Fruit fly (Drosophila melanogaster) whole organism, prepupa: ENCODE measurements around the gene CG12883.

Source experiments
- CG11762 ChIP-seq: fragments of 200-800 bp; sonication (Bioruptor generic); optimal IDR thresholded peaks from 3 replicates; lab custom pipeline; 2016; ENCODE audit warnings: missing biosample characterization, missing genetic modification characterization; ENCODE audit not compliant: insufficient read depth
- CG31627 ChIP-seq: fragments of 200-800 bp; sonication (Bioruptor generic); optimal IDR thresholded peaks from 3 replicates; lab custom pipeline; 2016; ENCODE audit warnings: missing biosample characterization, missing genetic modification characterization
- Hr38 ChIP-seq: sonication (Bioruptor generic); optimal IDR thresholded peaks from 2 replicates; lab custom pipeline; 2016; ENCODE audit warnings: missing biosample characterization, missing genetic modification characterization
- Sox102F ChIP-seq: fragments of 200-800 bp; sonication (Bioruptor generic); optimal IDR thresholded peaks from 2 replicates; lab custom pipeline; 2016; ENCODE audit warnings: missing biosample characterization, mild to moderate bottlenecking, missing genetic modification characterization

dm6 chr3R:27700229-27700573, 21.1 kb downstream of the CG12883 start, which contains the start of gene btz:
- TF ChIP-seq Sox102F (no peak), CG31627 (GFP tag; lab: Kevin White, UChicago) (no peak), Hr38 (no peak), CG11762 (GFP tag; lab: Kevin White, UChicago) (no peak)
